Worm (Caenorhabditis elegans) whole organism, late embryonic: ENCODE measurements around the gene wrt-8.

Experiments used
- C08G9.2 ChIP-seq: sonication (generic microtip); optimal IDR thresholded peaks from 2 replicates; lab custom pipeline; 2016; ENCODE audit warnings: mild to moderate bottlenecking, missing genetic modification characterization, moderate library complexity, missing compliant biosample characterization
- Y22D7AL.16 ChIP-seq: sonication (generic microtip); optimal IDR thresholded peaks from 2 replicates; lab custom pipeline; 2016; ENCODE audit warnings: missing genetic modification characterization, missing compliant biosample characterization
- ama-1 ChIP-seq: fragments of 150-350 bp; optimal IDR thresholded peaks from 2 replicates; lab custom pipeline; 2014
- ceh-14 ChIP-seq: sonication (generic microtip); optimal IDR thresholded peaks from 2 replicates; lab custom pipeline; 2016; ENCODE audit warnings: missing genotype, missing genetic modification characterization, missing compliant biosample characterization
- ceh-2 ChIP-seq: sonication (generic microtip); optimal IDR thresholded peaks from 2 replicates; lab custom pipeline; 2016; ENCODE audit warnings: missing genotype, missing genetic modification characterization, missing compliant biosample characterization
- che-1 ChIP-seq: sonication (generic microtip); optimal IDR thresholded peaks from 2 replicates; lab custom pipeline; 2016; ENCODE audit warnings: mild to moderate bottlenecking, missing genetic modification characterization, missing compliant biosample characterization
- elt-2 ChIP-seq: sonication (generic microtip); optimal IDR thresholded peaks from 2 replicates; lab custom pipeline; 2016; ENCODE audit warnings: missing genetic modification reagents, missing genetic modification characterization, missing compliant biosample characterization
- fkh-10 ChIP-seq: fragments of 150-350 bp; optimal IDR thresholded peaks from 2 replicates; lab custom pipeline; 2014; ENCODE audit warnings: missing biosample characterization, missing genetic modification reagents, missing genetic modification characterization
- gmeb-2 ChIP-seq: sonication (generic microtip); optimal IDR thresholded peaks from 2 replicates; lab custom pipeline; 2016; ENCODE audit warnings: missing genetic modification characterization, inconsistent platforms, missing compliant biosample characterization
- nhr-11 ChIP-seq: fragments of 150-350 bp; optimal IDR thresholded peaks from 2 replicates; lab custom pipeline; 2014; ENCODE audit warnings: missing biosample characterization, missing genetic modification characterization
- pag-3 ChIP-seq: sonication (generic microtip); optimal IDR thresholded peaks from 2 replicates; lab custom pipeline; 2016; ENCODE audit warnings: missing compliant biosample characterization, missing genetic modification characterization, borderline replicate concordance
- pax-1 ChIP-seq: fragments of 150-350 bp; optimal IDR thresholded peaks from 2 replicates; lab custom pipeline; 2014; ENCODE audit warnings: missing biosample characterization, missing genetic modification characterization
- unc-3 ChIP-seq, 2 experiments: fragments of 200-800 bp in 1 of 2; sonication (Bioruptor generic) in 1 of 2; sonication (generic microtip) in 1 of 2; conservative IDR thresholded peaks in 1 of 2; optimal IDR thresholded peaks in 1 of 2; 2 replicates each; pipeline versions ENCODE4 v1.3.6 to Lab custom; 2016 to 2022; ENCODE audit warnings: missing compliant biosample characterization in 2 of 2, missing genetic modification characterization in 2 of 2, missing genetic modification reagents in 1 of 2

DNA sequence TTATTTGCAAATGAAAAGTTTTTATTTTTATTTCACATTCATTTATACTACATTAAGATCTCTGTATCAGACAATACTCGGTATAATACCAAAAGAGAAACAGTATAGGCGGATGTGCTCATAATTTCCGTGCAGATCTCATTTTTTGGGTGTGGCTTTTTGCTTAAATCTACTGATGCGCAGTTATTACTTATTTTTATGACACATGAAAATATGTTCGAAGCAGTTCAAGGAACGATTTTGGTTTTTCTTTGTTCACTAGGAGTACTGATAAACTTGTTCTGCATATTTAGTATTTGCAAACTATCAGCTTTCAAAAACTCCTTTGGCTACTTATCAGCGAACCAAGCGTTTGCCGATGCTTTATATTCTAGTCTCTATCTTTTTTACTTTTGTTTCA is 8.0 kb upstream of the wrt-8 start, which contains the start of gene srx-58:
- TF ChIP-seq pag-3 (tag; lab: Kevin White, UChicago): no peak
- TF ChIP-seq gmeb-2 (tag; lab: Kevin White, UChicago): no peak
- no peak for TF ChIP-seq unc-3 (GFP tag; conservative IDR thresholded peaks at IDR 0.05; lab: Robert Waterston, UW)
- no peak for TF ChIP-seq unc-3 (tag; optimal IDR thresholded peaks at IDR 0.05; lab: Kevin White, UChicago)
- no peak for TF ChIP-seq pax-1 (tag; lab: Kevin White, UChicago)
- no peak for TF ChIP-seq nhr-11
- no peak for TF ChIP-seq ceh-14 (tag; lab: Kevin White, UChicago)
- no peak for TF ChIP-seq Y22D7AL.16 (tag; lab: Kevin White, UChicago)
- TF ChIP-seq che-1: no peak
- no peak for TF ChIP-seq fkh-10 (GFP tag; lab: Kevin White, UChicago)
- no peak for TF ChIP-seq ceh-2
- TF ChIP-seq elt-2 (tag; lab: Kevin White, UChicago): no peak
- TF ChIP-seq ama-1 (lab: Kevin White, UChicago): no peak
- TF ChIP-seq C08G9.2 (tag; lab: Kevin White, UChicago): no peak
